Worm (Caenorhabditis elegans) whole organism, midembryonic: Measurements from ENCODE around the gene gly-9.

Experiments used
- T22C8.4 ChIP-seq: fragments of 200-800 bp; sonication (Bioruptor generic); IDR thresholded peaks from 2 replicates; pipeline ENCODE4 v1.3.6; 2022; ENCODE audit warnings: missing genetic modification characterization, missing compliant biosample characterization
- cog-1 ChIP-seq: sonication (generic microtip); optimal IDR thresholded peaks from 2 replicates; lab custom pipeline; 2016; ENCODE audit warnings: missing genetic modification characterization, missing compliant biosample characterization
- flt-1 ChIP-seq: fragments of 200-800 bp; sonication (Bioruptor generic); IDR thresholded peaks from 2 replicates; pipeline ENCODE4 v1.3.6; 2022; ENCODE audit warnings: missing genetic modification characterization, missing compliant biosample characterization
- klf-2 ChIP-seq: fragments of 200-800 bp; sonication (Bioruptor generic); conservative IDR thresholded peaks from 2 replicates; pipeline ENCODE4 v1.3.6; 2022; ENCODE audit warnings: missing genetic modification reagents, missing genetic modification characterization, missing compliant biosample characterization
- med-1 ChIP-seq: sonication (generic microtip); optimal IDR thresholded peaks from 2 replicates; lab custom pipeline; 2017; ENCODE audit warnings: missing genetic modification characterization, mild to moderate bottlenecking, missing compliant biosample characterization, antibody characterized with exemption, missing genetic modification reagents; ENCODE audit not compliant: insufficient read depth
- ref-1 ChIP-seq: fragments of 200-800 bp; sonication (Bioruptor generic); conservative IDR thresholded peaks from 2 replicates; pipeline ENCODE4 v1.3.6; 2022; ENCODE audit warnings: missing genetic modification reagents, missing genetic modification characterization, missing compliant biosample characterization
- tab-1 ChIP-seq: fragments of 200-800 bp; sonication (Bioruptor generic); IDR thresholded peaks from 2 replicates; pipeline ENCODE4 v1.3.6; 2022; ENCODE audit warnings: missing genetic modification characterization, missing compliant biosample characterization
- ztf-23 ChIP-seq: fragments of 200-800 bp; sonication (Bioruptor generic); IDR thresholded peaks from 2 replicates; pipeline ENCODE4 v1.3.6; 2022; ENCODE audit warnings: missing genetic modification reagents, missing genetic modification characterization, missing compliant biosample characterization
- ztf-29 ChIP-seq: fragments of 200-800 bp; sonication (Bioruptor generic); IDR thresholded peaks from 2 replicates; pipeline ENCODE4 v1.3.6; 2022; ENCODE audit warnings: missing genetic modification reagents, missing genetic modification characterization, missing compliant biosample characterization

The gly-9 gene

ce11 chrIII:11289876-11290275 is 504 bp downstream of the gly-9 start:
- TF ChIP-seq ztf-23 (GFP tag; lab: Robert Waterston, UW) (no peak), ref-1 (GFP tag; lab: Robert Waterston, UW) (no peak), flt-1 (GFP tag; lab: Robert Waterston, UW) (no peak), ztf-29 (GFP tag; lab: Robert Waterston, UW) (no peak), med-1 (GFP tag; lab: Kevin White, UChicago) (no peak), klf-2 (GFP tag; lab: Robert Waterston, UW) (no peak), T22C8.4 (GFP tag; lab: Robert Waterston, UW) (no peak), cog-1 (tag; lab: Kevin White, UChicago) (no peak), tab-1 (no peak)

- TF ChIP-seq flt-1 (GFP tag; lab: Robert Waterston, UW) (no peak), ref-1 (GFP tag; lab: Robert Waterston, UW) (no peak), T22C8.4 (GFP tag; lab: Robert Waterston, UW) (peak; percentile 63), klf-2 (GFP tag; lab: Robert Waterston, UW) (no peak), ztf-29 (GFP tag; lab: Robert Waterston, UW) (no peak)
Measured at ce11 chrIII:11288295-11288694, 2.1 kb downstream of the gly-9 start.

ce11 chrIII:11287340-11287739 is 3.0 kb downstream of the gly-9 start:
- TF ChIP-seq ztf-23 (GFP tag; lab: Robert Waterston, UW) (no peak), T22C8.4 (GFP tag; lab: Robert Waterston, UW) (peak; percentile 81)

- TF ChIP-seq med-1 (GFP tag; lab: Kevin White, UChicago) (no peak), klf-2 (GFP tag; lab: Robert Waterston, UW) (peak; percentile 38; the same call in 1 of the 2 replicates), cog-1 (tag; lab: Kevin White, UChicago) (peak; percentile 1), ztf-29 (GFP tag; lab: Robert Waterston, UW) (no peak), tab-1 (no peak), flt-1 (GFP tag; lab: Robert Waterston, UW) (0 out of 2 replicates have a peak, but pooled peaks have one; percentile 34), ref-1 (GFP tag; lab: Robert Waterston, UW) (no peak), ztf-23 (GFP tag; lab: Robert Waterston, UW) (no peak), T22C8.4 (GFP tag; lab: Robert Waterston, UW) (no peak)
Measured at ce11 chrIII:11286069-11286468, 4.3 kb downstream of the gly-9 start.

ce11 chrIII:11283648-11284047 is 6.7 kb downstream of the gly-9 start:
- TF ChIP-seq ztf-23 (GFP tag; lab: Robert Waterston, UW) (no peak), flt-1 (GFP tag; lab: Robert Waterston, UW) (no peak), tab-1 (no peak), T22C8.4 (GFP tag; lab: Robert Waterston, UW) (no peak), med-1 (GFP tag; lab: Kevin White, UChicago) (no peak), cog-1 (tag; lab: Kevin White, UChicago) (no peak), klf-2 (GFP tag; lab: Robert Waterston, UW) (no peak), ref-1 (GFP tag; lab: Robert Waterston, UW) (no peak), ztf-29 (GFP tag; lab: Robert Waterston, UW) (no peak)

ce11 chrIII:11279954-11280353 is 10.4 kb downstream of the gly-9 start:
- TF ChIP-seq med-1 (GFP tag; lab: Kevin White, UChicago) (no peak), ref-1 (GFP tag; lab: Robert Waterston, UW) (no peak), T22C8.4 (GFP tag; lab: Robert Waterston, UW) (peak; percentile 81)

- TF ChIP-seq klf-2 (GFP tag; lab: Robert Waterston, UW): no peak
- TF ChIP-seq flt-1 (GFP tag; lab: Robert Waterston, UW): no peak
- no peak for TF ChIP-seq cog-1 (tag; lab: Kevin White, UChicago)
- TF ChIP-seq ztf-29 (GFP tag; lab: Robert Waterston, UW): no peak
- no peak for TF ChIP-seq ref-1 (GFP tag; lab: Robert Waterston, UW)
- no peak for TF ChIP-seq med-1 (GFP tag; lab: Kevin White, UChicago)
- TF ChIP-seq T22C8.4 (GFP tag; lab: Robert Waterston, UW): no peak
Measured at ce11 chrIII:11278817-11279216, 11.6 kb downstream of the gly-9 start, which contains the start of gene Y47D3A.21. Gene Y47D3A.21 (minus strand): TSS chrIII:11278917.

- TF ChIP-seq klf-2 (GFP tag; lab: Robert Waterston, UW): no peak
Measured at ce11 chrIII:11274590-11275116, 15.7 kb downstream of the gly-9 start, which contains the start of gene Y47D3A.20. Gene Y47D3A.20 (plus strand): TSS chrIII:11275066.

ce11 chrIII:11270795-11271194 is 19.6 kb downstream of the gly-9 start, which contains the start of gene obr-1:
Gene obr-1 (minus strand): TSS chrIII:11270895.
- TF ChIP-seq T22C8.4 (GFP tag; lab: Robert Waterston, UW): no peak
- TF ChIP-seq klf-2 (GFP tag; lab: Robert Waterston, UW): no peak
- no peak for TF ChIP-seq med-1 (GFP tag; lab: Kevin White, UChicago)
- no peak for TF ChIP-seq cog-1 (tag; lab: Kevin White, UChicago)
- no peak for TF ChIP-seq tab-1
- no peak for TF ChIP-seq flt-1 (GFP tag; lab: Robert Waterston, UW)
- no peak for TF ChIP-seq ref-1 (GFP tag; lab: Robert Waterston, UW)
- TF ChIP-seq ztf-29 (GFP tag; lab: Robert Waterston, UW): no peak
- no peak for TF ChIP-seq ztf-23 (GFP tag; lab: Robert Waterston, UW)

- TF ChIP-seq cog-1 (tag; lab: Kevin White, UChicago): no peak
- no peak for TF ChIP-seq klf-2 (GFP tag; lab: Robert Waterston, UW)
- TF ChIP-seq T22C8.4 (GFP tag; lab: Robert Waterston, UW): no peak
- TF ChIP-seq ztf-23 (GFP tag; lab: Robert Waterston, UW): no peak
- no peak for TF ChIP-seq ref-1 (GFP tag; lab: Robert Waterston, UW)
- TF ChIP-seq ztf-29 (GFP tag; lab: Robert Waterston, UW): no peak
Measured at ce11 chrIII:11269206-11269605, 21.2 kb downstream of the gly-9 start.
